Worm (Caenorhabditis elegans) whole organism, L1 larva: ENCODE measurements around the gene lpd-9.

Experiments used
- aha-1 ChIP-seq: fragments of 150-350 bp; optimal IDR thresholded peaks from 2 replicates; lab custom pipeline; 2014; ENCODE audit warnings: missing biosample characterization, missing genetic modification characterization
- pax-3 ChIP-seq: fragments of 200-800 bp; sonication (Bioruptor generic); optimal IDR thresholded peaks from 2 replicates; lab custom pipeline; 2018; ENCODE audit warnings: mild to moderate bottlenecking, missing genetic modification characterization, moderate library complexity, missing compliant biosample characterization

DNA sequence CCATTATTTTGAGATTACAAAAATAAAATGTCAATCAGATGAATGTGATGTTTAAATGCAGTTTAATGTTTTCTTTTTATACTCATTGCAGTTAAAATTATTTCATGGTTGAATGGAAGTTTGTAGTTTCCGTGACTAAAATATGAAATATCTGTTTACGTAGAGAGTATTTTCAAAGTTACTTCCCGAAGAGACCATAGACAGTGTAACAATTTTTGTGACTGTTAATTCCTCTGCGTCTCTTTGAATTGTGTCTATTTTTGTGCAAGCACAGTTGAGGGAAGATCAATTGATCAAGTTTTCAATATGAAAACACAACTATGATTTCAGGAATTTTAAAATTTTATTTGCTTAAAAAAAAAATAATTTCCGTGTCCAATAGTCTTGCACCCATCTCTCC is 32.4 kb upstream of the lpd-9 start, which contains the start of gene F25D1.5:
- TF ChIP-seq aha-1 (tag; lab: Kevin White, UChicago), result no peak
- no peak for TF ChIP-seq pax-3 (tag; lab: Kevin White, UChicago)
